Worm (Caenorhabditis elegans) whole organism, L3 larva: ENCODE measurements around the gene afmd-2.

Source experiments
- ZK546.5 ChIP-seq: sonication (generic microtip); optimal IDR thresholded peaks from 2 replicates; lab custom pipeline; 2017; ENCODE audit warnings: missing biosample characterization, missing genetic modification characterization
- ama-1 ChIP-seq: fragments of 150-350 bp; optimal IDR thresholded peaks from 2 replicates; lab custom pipeline; 2018
- nhr-76 ChIP-seq: fragments of 150-350 bp; sonication (generic microtip); optimal IDR thresholded peaks from 5 replicates; lab custom pipeline; 2014; ENCODE audit warnings: missing biosample characterization, missing genetic modification characterization

DNA sequence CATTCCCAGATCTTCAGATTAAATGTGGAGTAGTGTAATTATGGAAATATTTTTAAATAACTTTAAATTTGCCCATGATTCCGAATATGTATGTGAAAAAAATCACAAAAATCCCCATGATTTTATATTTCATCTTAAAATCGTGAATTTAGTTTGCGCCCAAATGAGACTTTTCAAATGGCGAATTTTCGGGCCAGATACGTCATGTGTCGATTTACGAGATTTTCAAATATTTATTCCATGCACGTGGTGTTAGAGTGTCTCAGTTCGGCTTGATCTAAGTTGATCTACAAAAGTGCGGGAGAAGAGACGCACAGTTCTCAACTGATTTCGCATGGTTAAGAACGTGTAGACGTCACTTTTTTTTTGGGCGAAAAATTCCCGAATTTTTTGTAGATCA is 26.6 kb upstream of the afmd-2 start, which contains the start of gene Y38H8A.1:
- TF ChIP-seq ZK546.5 (tag; lab: Kevin White, UChicago), result no peak
- no peak for TF ChIP-seq nhr-76
- TF ChIP-seq ama-1, result no peak
